Worm (Caenorhabditis elegans) whole organism, L3 larva: Measurements from ENCODE around the gene EGAP1.1.

Source experiments
- ama-1 ChIP-seq: fragments of 150-350 bp; optimal IDR thresholded peaks from 2 replicates; lab custom pipeline; 2018
- ceh-82 ChIP-seq: fragments of 150-350 bp; optimal IDR thresholded peaks from 2 replicates; lab custom pipeline; 2014; ENCODE audit warnings: missing biosample characterization, missing genetic modification characterization
- egl-5 ChIP-seq: fragments of 150-350 bp; optimal IDR thresholded peaks from 2 replicates; lab custom pipeline; 2017; ENCODE audit warnings: missing biosample characterization, missing genetic modification reagents, missing genetic modification characterization, inconsistent platforms
- elt-3 ChIP-seq, 3 experiments: fragments of 150-350 bp in 1 of 3; sonication (generic microtip) in 2 of 3; optimal IDR thresholded peaks; 2 replicates in 2 of 3; 4 replicates in 1 of 3; lab custom pipeline; 2014 to 2017; ENCODE audit warnings: missing biosample characterization in 3 of 3, missing genetic modification characterization in 3 of 3
- fkh-10 ChIP-seq: sonication (generic microtip); optimal IDR thresholded peaks from 2 replicates; lab custom pipeline; 2017; ENCODE audit warnings: missing biosample characterization, missing genetic modification reagents, missing genetic modification characterization
- fkh-2 ChIP-seq: fragments of 150-350 bp; optimal IDR thresholded peaks from 2 replicates; lab custom pipeline; 2014; ENCODE audit warnings: missing biosample characterization, missing genetic modification reagents, missing genetic modification characterization
- fos-1 ChIP-seq: fragments of 150-350 bp; optimal IDR thresholded peaks from 2 replicates; lab custom pipeline; 2014; ENCODE audit warnings: missing biosample characterization, missing genetic modification characterization
- lin-15B ChIP-seq: fragments of 150-350 bp; optimal IDR thresholded peaks from 2 replicates; lab custom pipeline; 2014; ENCODE audit warnings: missing biosample characterization, missing genetic modification characterization
- lin-39 ChIP-seq: fragments of 150-350 bp; optimal IDR thresholded peaks from 2 replicates; lab custom pipeline; 2018; ENCODE audit warnings: missing biosample characterization, missing genetic modification reagents, missing genetic modification characterization
- nhr-76 ChIP-seq: fragments of 150-350 bp; sonication (generic microtip); optimal IDR thresholded peaks from 5 replicates; lab custom pipeline; 2014; ENCODE audit warnings: missing biosample characterization, missing genetic modification characterization
- nhr-77 ChIP-seq: fragments of 150-350 bp; optimal IDR thresholded peaks from 2 replicates; lab custom pipeline; 2014; ENCODE audit warnings: missing biosample characterization, missing genetic modification characterization
- unc-39 ChIP-seq: sonication (generic microtip); optimal IDR thresholded peaks from 4 replicates; lab custom pipeline; 2017; ENCODE audit warnings: missing biosample characterization, missing genetic modification characterization
- unc-62 ChIP-seq: fragments of 150-350 bp; sonication (generic microtip); optimal IDR thresholded peaks from 4 replicates; lab custom pipeline; 2014; ENCODE audit warnings: missing biosample characterization, missing genetic modification reagents, missing genetic modification characterization

ce11 chrIII:5982026-5982425 lies 45.0 kb upstream of the EGAP1.1 start, which contains the start of gene frm-2:
- TF ChIP-seq elt-3 (tag; optimal IDR thresholded peaks at IDR 0.05; lab: Kevin White, UChicago) (no peak), fkh-2 (no peak), lin-39 (tag; lab: Kevin White, UChicago) (no peak), unc-39 (tag; lab: Kevin White, UChicago) (no peak), egl-5 (no peak), fkh-10 (no peak), nhr-77 (tag; lab: Kevin White, UChicago) (no peak), nhr-76 (tag; lab: Kevin White, UChicago) (no peak), fos-1 (tag; lab: Kevin White, UChicago) (no peak), unc-62 (no peak), lin-15B (tag; lab: Kevin White, UChicago) (no peak), ama-1 (lab: Kevin White, UChicago) (no peak), ceh-82 (no peak)
